Worm (Caenorhabditis elegans): Measurements from ENCODE around the gene tbc-7.

tbc-7 gene

DNA sequence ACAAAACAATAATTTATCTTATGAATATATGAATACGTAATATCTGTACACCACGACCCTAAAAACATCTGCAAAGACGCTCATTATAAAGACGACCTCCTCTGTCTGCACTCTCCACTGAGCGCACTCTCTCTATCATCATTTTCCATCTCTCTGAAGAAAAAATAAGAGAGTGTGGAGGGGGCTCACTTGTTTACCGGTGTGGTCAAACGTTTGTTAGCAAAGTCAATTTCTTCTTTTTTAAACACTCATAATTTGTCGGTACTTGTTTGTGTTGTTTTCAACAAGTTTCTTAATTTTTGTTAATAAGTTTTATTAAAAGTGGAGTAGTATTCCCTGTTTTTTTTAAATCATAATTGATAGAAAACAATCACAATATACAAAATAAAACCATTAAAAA lies 47.9 kb upstream of the tbc-7 start:
- TF ChIP-seq snpc-4 (tag; optimal IDR thresholded peaks at IDR 0.05) (peak; percentile 0), pha-4 (tag; optimal IDR thresholded peaks at IDR 0.05) (peak; percentile 72), lin-39 (tag; optimal IDR thresholded peaks at IDR 0.05) (no peak)

DNA sequence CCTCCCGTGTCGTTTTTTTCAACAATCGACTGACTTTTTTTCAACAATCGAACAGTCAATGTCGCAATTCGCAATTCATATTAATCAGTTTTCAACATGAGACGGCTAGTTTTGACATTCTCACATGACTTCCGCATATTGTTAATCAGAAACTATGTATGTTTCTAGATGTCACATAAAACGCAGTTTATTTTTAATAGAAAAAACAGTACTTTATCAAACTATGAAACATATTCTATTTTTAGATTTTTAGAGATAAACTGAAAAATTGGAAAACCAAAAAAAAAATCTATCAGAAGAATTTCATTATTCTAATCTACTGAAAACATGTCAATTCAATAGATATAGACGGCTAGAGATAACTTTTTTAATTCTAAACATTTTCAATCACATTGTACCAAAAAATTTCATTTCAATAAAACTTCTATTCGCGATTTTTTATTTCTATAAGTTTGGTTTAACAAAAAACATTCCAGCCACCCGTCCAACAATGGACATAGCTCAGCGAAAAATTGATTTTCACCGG lies 46.7 kb upstream of the tbc-7 start, which contains the start of gene pnk-4:
Gene pnk-4 (plus strand): TSS at position 476 of the 526 bp plus-strand sequence.
- TF ChIP-seq unc-39 (tag; optimal IDR thresholded peaks at IDR 0.05), result no peak
- TF ChIP-seq egl-5 (tag; optimal IDR thresholded peaks at IDR 0.05), result no peak
- TF ChIP-seq elt-2 (tag; optimal IDR thresholded peaks at IDR 0.05), result peak; percentile 30
- TF ChIP-seq pqm-1 (tag; optimal IDR thresholded peaks at IDR 0.05), result peak; percentile 23

DNA sequence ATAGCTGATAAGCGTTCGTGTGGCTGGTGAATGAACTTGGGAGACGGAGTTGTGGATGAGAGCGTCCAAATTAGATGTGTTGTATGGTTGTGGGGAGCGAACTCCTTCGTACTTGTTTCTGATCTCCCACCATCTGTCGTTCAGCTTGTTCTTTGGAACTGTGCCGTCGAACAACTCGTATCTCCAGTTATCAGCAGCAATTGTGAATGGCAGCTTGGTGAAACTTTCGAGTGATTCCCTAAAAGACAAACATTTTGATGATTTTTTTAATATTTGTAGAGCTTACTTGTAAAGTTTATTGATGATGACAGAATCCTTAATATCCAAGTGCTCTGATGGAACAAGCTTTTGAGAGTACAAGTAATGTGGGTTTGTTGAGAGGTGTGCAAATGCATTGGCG lies 40.1 kb upstream of the tbc-7 start:
- TF ChIP-seq ama-1 (optimal IDR thresholded peaks at IDR 0.05), result no peak
- TF ChIP-seq mdl-1 (tag; optimal IDR thresholded peaks at IDR 0.05), result no peak
- no peak for TF ChIP-seq fos-1 (tag; optimal IDR thresholded peaks at IDR 0.05)
- no peak for TF ChIP-seq ceh-28 (tag; optimal IDR thresholded peaks at IDR 0.05)
- TF ChIP-seq nhr-43 (tag; optimal IDR thresholded peaks at IDR 0.05; ENCODE audit: poor library complexity, severe bottlenecking), result no peak
- TF ChIP-seq eor-1 (tag; optimal IDR thresholded peaks at IDR 0.05), result no peak
- no peak for TF ChIP-seq ceh-9 (tag; optimal IDR thresholded peaks at IDR 0.05)
- TF ChIP-seq lin-39 (tag; optimal IDR thresholded peaks at IDR 0.05), result no peak
- TF ChIP-seq nhr-23 (tag; optimal IDR thresholded peaks at IDR 0.05), result no peak
- no peak for TF ChIP-seq skn-1 (tag; optimal IDR thresholded peaks at IDR 0.05)
- TF ChIP-seq pqm-1 (tag; optimal IDR thresholded peaks at IDR 0.05), result no peak
- TF ChIP-seq snpc-4 (tag; optimal IDR thresholded peaks at IDR 0.05), result no peak
- no peak for TF ChIP-seq nhr-12 (tag; optimal IDR thresholded peaks at IDR 0.05)
- TF ChIP-seq nfya-1 (tag; optimal IDR thresholded peaks at IDR 0.05; ENCODE audit: insufficient read depth), result no peak

DNA sequence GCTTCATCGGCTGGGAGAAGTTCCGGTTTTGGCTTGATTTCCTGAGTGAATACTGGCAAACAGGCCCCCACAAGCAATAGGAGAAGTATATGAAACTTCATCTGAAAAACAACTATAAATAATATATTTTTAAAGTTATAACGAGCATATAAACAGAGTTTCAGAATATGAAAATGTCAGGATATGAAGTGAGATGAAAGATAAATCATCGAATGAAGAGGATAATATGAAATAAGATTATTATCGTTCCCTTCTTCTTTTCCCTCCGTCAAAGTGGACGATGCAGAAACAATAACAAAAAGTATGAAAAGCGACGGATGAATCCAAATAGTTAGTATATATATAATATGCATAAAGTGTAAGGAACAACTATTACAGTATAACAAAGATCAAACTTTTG lies 37.1 kb upstream of the tbc-7 start, which contains the start of gene acn-1:
Gene acn-1 (minus strand): TSS at position 101 of the 400 bp plus-strand sequence.
- TF ChIP-seq pha-4 (tag; optimal IDR thresholded peaks at IDR 0.05) (no peak), nfya-1 (tag; optimal IDR thresholded peaks at IDR 0.05; ENCODE audit: insufficient read depth) (no peak), mdl-1 (tag; optimal IDR thresholded peaks at IDR 0.05) (no peak), egl-27 (tag; optimal IDR thresholded peaks at IDR 0.05) (no peak), tbx-2 (tag; optimal IDR thresholded peaks at IDR 0.05) (no peak), fkh-10 (GFP tag; optimal IDR thresholded peaks at IDR 0.05) (no peak), ZK546.5 (tag; optimal IDR thresholded peaks at IDR 0.05) (no peak), hmg-11 (tag; optimal IDR thresholded peaks at IDR 0.05) (no peak), nhr-77 (tag; optimal IDR thresholded peaks at IDR 0.05) (no peak), sea-2 (GFP tag; optimal IDR thresholded peaks at IDR 0.05) (no peak), zag-1 (tag; optimal IDR thresholded peaks at IDR 0.05) (no peak), aly-2 (tag; optimal IDR thresholded peaks at IDR 0.05) (no peak), elt-1 (tag; optimal IDR thresholded peaks at IDR 0.05) (no peak), jun-1 (tag; optimal IDR thresholded peaks at IDR 0.05) (no peak), ceh-82 (tag; optimal IDR thresholded peaks at IDR 0.05) (no peak)

DNA sequence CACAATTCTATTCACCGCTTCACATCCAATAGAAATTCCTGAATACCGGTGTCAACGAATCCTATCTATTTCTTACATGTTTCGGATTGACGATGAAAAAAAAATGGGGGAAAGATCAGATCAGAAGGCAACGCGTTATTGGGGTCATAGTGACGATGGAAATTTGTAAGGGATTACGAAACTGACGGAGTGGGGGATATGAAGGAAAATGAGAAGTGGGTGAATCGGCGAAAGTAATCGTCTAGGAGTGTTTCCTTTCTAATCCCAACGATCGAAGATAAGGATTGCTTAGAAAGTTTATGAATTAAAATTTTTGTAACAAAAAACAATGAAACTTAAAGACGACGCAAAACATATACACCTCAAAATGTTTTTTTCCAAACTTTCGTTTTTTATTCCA lies 35.1 kb upstream of the tbc-7 start:
- TF ChIP-seq mml-1 (tag; optimal IDR thresholded peaks at IDR 0.05), result no peak
- peak; percentile 88 for TF ChIP-seq nhr-23 (tag; optimal IDR thresholded peaks at IDR 0.05)

DNA sequence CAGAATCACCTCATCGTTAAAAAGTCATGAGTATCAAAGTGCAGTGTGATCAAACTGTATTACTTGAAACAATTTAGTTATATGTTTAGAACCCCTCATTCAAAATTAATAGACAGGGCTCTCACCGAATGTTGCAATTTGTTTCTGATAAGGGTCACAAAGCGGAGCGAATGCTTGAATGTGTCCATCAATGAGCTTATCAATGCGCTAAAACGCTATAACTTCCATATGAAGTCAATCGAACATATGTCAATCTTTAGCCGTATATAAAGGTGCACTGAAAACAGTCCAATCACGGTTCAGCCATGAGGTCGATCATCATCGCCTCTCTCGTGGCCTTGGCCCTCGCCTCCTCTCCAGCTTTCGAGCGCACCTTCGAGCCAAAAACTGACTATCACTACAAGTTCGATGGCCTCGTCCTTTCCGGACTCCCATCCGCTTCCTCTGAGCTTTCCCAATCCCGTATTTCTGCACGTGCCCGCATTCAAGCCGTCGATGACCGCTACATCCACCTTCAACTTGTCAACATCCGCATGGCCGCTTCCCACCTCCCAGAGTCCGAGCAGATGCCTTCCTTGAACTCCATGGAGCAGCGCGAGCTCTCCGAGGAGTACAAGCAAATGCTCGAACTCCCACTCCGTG lies 33.2 kb upstream of the tbc-7 start, which contains the start of gene vit-2:
Gene vit-2 (plus strand): TSS at position 305 of the 642 bp plus-strand sequence.
- TF ChIP-seq aly-2 (tag; optimal IDR thresholded peaks at IDR 0.05) (no peak), lin-15B (tag; optimal IDR thresholded peaks at IDR 0.05) (no peak), ceh-28 (tag; optimal IDR thresholded peaks at IDR 0.05) (no peak), hmg-11 (tag; optimal IDR thresholded peaks at IDR 0.05) (no peak), jun-1 (tag; optimal IDR thresholded peaks at IDR 0.05) (no peak), pha-4 (tag; optimal IDR thresholded peaks at IDR 0.05) (no peak), mml-1 (tag; optimal IDR thresholded peaks at IDR 0.05) (no peak), ztf-11 (tag; optimal IDR thresholded peaks at IDR 0.05) (no peak), nhr-23 (tag; optimal IDR thresholded peaks at IDR 0.05) (no peak), ceh-82 (tag; optimal IDR thresholded peaks at IDR 0.05) (no peak), ama-1 (optimal IDR thresholded peaks at IDR 0.05) (no peak), fkh-10 (GFP tag; optimal IDR thresholded peaks at IDR 0.05) (no peak), nhr-43 (tag; optimal IDR thresholded peaks at IDR 0.05; ENCODE audit: poor library complexity, severe bottlenecking) (no peak)

Measured in whole organism, L3 larva.